Fruit fly (Drosophila melanogaster): ENCODE data around the gene CG10591.

The CG10591 gene

dm6 chr3L:5599592-5599991, at the start of gene CG10591:
Gene CG10591, minus strand, starts transcription at chr3L:5599692.
- TF ChIP-seq CG17801 (GFP tag; optimal IDR thresholded peaks at IDR 0.05; ENCODE audit: partially characterized antibody), result no peak

- no peak for TF ChIP-seq CG17801 (GFP tag; optimal IDR thresholded peaks at IDR 0.05; ENCODE audit: partially characterized antibody)
Measured at dm6 chr3L:5643733-5644132, 44.2 kb upstream of the CG10591 start.

- no peak for TF ChIP-seq CG17801 (GFP tag; optimal IDR thresholded peaks at IDR 0.05; ENCODE audit: partially characterized antibody)
Measured at dm6 chr3L:5642837-5643236, 43.3 kb upstream of the CG10591 start.

dm6 chr3L:5641547-5641946, 42.1 kb upstream of the CG10591 start:
- TF ChIP-seq CG17801 (GFP tag; optimal IDR thresholded peaks at IDR 0.05; ENCODE audit: partially characterized antibody), result no peak

dm6 chr3L:5641120-5641519, 41.6 kb upstream of the CG10591 start:
- TF ChIP-seq CG17801 (GFP tag; optimal IDR thresholded peaks at IDR 0.05; ENCODE audit: partially characterized antibody), result no peak

- no peak for TF ChIP-seq CG17801 (GFP tag; optimal IDR thresholded peaks at IDR 0.05; ENCODE audit: partially characterized antibody)
Measured at dm6 chr3L:5640689-5641088, 41.2 kb upstream of the CG10591 start.

- TF ChIP-seq CG17801 (GFP tag; optimal IDR thresholded peaks at IDR 0.05; ENCODE audit: partially characterized antibody), result no peak
Measured at dm6 chr3L:5639474-5639873, 40.0 kb upstream of the CG10591 start.

- no peak for TF ChIP-seq CG17801 (GFP tag; optimal IDR thresholded peaks at IDR 0.05; ENCODE audit: partially characterized antibody)
Measured at dm6 chr3L:5638542-5639045, 39.1 kb upstream of the CG10591 start.

dm6 chr3L:5637477-5637876, 38.0 kb upstream of the CG10591 start:
- no peak for TF ChIP-seq CG17801 (GFP tag; optimal IDR thresholded peaks at IDR 0.05; ENCODE audit: partially characterized antibody)

dm6 chr3L:5635237-5636025, 35.9 kb upstream of the CG10591 start:
- no peak for TF ChIP-seq CG17801 (GFP tag; optimal IDR thresholded peaks at IDR 0.05; ENCODE audit: partially characterized antibody)

dm6 chr3L:5634188-5634894, 34.8 kb upstream of the CG10591 start:
- TF ChIP-seq CG17801 (GFP tag; optimal IDR thresholded peaks at IDR 0.05; ENCODE audit: partially characterized antibody), result no peak

- no peak for TF ChIP-seq CG17801 (GFP tag; optimal IDR thresholded peaks at IDR 0.05; ENCODE audit: partially characterized antibody)
Measured at dm6 chr3L:5633247-5634187, 34.0 kb upstream of the CG10591 start.

dm6 chr3L:5631917-5632316, 32.4 kb upstream of the CG10591 start:
- no peak for TF ChIP-seq CG17801 (GFP tag; optimal IDR thresholded peaks at IDR 0.05; ENCODE audit: partially characterized antibody)

- TF ChIP-seq CG17801 (GFP tag; optimal IDR thresholded peaks at IDR 0.05; ENCODE audit: partially characterized antibody), result no peak
Measured at dm6 chr3L:5630608-5631080, 31.2 kb upstream of the CG10591 start, which contains the start of gene Blimp-1. Gene Blimp-1, plus strand, starts transcription at chr3L:5630983.

- TF ChIP-seq CG17801 (GFP tag; optimal IDR thresholded peaks at IDR 0.05; ENCODE audit: partially characterized antibody), result no peak
Measured at dm6 chr3L:5630176-5630583, 30.7 kb upstream of the CG10591 start.

Measured in ovary, adult (tissue).